Worm (Caenorhabditis elegans): Measurements from ENCODE around the gene srw-115.

DNA sequence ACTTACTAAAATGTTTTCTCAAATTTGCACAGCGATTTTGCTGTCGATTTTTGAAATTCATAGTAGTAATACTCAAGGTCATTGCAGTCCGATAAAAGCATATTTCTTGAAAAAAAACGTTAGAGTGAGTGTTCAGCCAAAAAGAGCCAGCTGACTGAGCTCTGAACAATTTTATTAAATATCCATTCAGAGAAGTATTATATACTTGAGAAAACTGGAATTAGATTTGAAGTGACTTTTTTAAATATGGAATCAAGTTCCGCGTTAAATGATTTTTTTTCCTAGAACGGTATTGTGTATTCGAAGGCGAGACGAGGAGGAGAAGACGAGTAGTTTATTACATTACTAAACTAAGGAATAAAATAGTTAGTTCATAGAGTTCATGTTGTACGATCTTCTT is 2.2 kb downstream of the srw-115 start, which contains the start of gene srw-121:
- TF ChIP-seq ama-1 (optimal IDR thresholded peaks at IDR 0.05) (no peak), tra-4 (tag; optimal IDR thresholded peaks at IDR 0.05) (no peak), aly-1 (tag; optimal IDR thresholded peaks at IDR 0.05) (no peak), B0310.2 (tag; optimal IDR thresholded peaks at IDR 0.05) (no peak), F13C5.2 (tag; optimal IDR thresholded peaks at IDR 0.05) (no peak), scrt-1 (GFP tag; IDR thresholded peaks at IDR 0.05) (no peak)

Measured in whole organism, early embryonic.